Worm (Caenorhabditis elegans) whole organism, early embryonic: Measurements from ENCODE around the gene H06H21.11.

Source experiments
- ama-1 ChIP-seq: fragments of 150-350 bp; optimal IDR thresholded peaks from 2 replicates; lab custom pipeline; 2014
- ceh-13 ChIP-seq: fragments of 200-800 bp; sonication (Bioruptor generic); optimal IDR thresholded peaks from 2 replicates; lab custom pipeline; 2018; ENCODE audit warnings: mild to moderate bottlenecking, missing genetic modification characterization, missing compliant biosample characterization
- tbx-11 ChIP-seq: fragments of 200-800 bp; sonication (Bioruptor generic); IDR thresholded peaks from 2 replicates; pipeline ENCODE4 v1.3.6; 2022; ENCODE audit warnings: missing genetic modification characterization, missing compliant biosample characterization

- TF ChIP-seq tbx-11: no peak
- no peak for TF ChIP-seq ama-1 (lab: Kevin White, UChicago)
- TF ChIP-seq ceh-13 (GFP tag; lab: Kevin White, UChicago): no peak
Measured at ce11 chrIV:4827219-4827618, 20.1 kb upstream of the H06H21.11 start, which contains the start of gene mpz-4.
